Worm (Caenorhabditis elegans): ENCODE measurements around the gene F52G2.3.
"Not testable (repeated sequence)": the region's sequence is repeated elsewhere in the genome, so short reads cannot be mapped to it uniquely, and the experiment has no call there.

F52G2.3 gene

ce11 chrIV:13548188-13548587 is at the start of gene F52G2.3:
Gene F52G2.3 (minus strand): TSS chrIV:13548230.
- peak; percentile 62 for TF ChIP-seq elt-2 (tag; optimal IDR thresholded peaks at IDR 0.05)
- TF ChIP-seq egl-27 (tag; optimal IDR thresholded peaks at IDR 0.05) = no peak
- TF ChIP-seq pqm-1 (tag; optimal IDR thresholded peaks at IDR 0.05) = peak; percentile 20

ce11 chrIV:13597813-13598212 is 49.8 kb upstream of the F52G2.3 start, which contains the start of gene Y45F10B.9:
Gene Y45F10B.9 (minus strand): TSS chrIV:13597913.
- TF ChIP-seq ceh-82 (tag; optimal IDR thresholded peaks at IDR 0.05); nhr-43 (tag; optimal IDR thresholded peaks at IDR 0.05; ENCODE audit: poor library complexity, severe bottlenecking); nhr-12 (tag; optimal IDR thresholded peaks at IDR 0.05): not testable (repeated sequence)

DNA sequence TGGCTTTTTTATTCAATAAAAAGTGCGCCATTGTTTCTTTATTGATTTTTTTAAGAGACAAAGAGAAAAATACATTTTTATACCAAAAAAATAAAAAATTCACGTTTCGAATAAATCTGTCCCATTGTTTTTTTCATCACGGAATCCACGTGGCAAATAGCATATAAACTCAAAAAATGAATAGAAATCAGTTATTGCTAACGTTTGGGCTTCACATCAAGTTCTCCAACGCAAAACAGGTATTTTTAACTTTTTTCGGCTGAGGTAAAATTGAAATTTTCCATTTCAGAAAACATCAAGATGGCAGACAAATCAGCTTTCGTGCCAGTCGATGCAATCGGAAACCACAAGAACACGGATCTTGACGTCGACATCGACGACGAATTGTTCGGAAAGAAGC is 45.3 kb upstream of the F52G2.3 start, which contains the start of gene Y45F10B.3:
TSS of gene Y45F10B.3 (plus strand) at position 301 of the 400 bp plus-strand sequence.
- TF ChIP-seq nhr-237 (tag; optimal IDR thresholded peaks at IDR 0.05) (no peak), elt-1 (tag; optimal IDR thresholded peaks at IDR 0.05) (no peak), nhr-12 (tag; optimal IDR thresholded peaks at IDR 0.05) (no peak), nhr-76 (tag; optimal IDR thresholded peaks at IDR 0.05) (no peak), sea-2 (GFP tag; optimal IDR thresholded peaks at IDR 0.05) (no peak), R02D3.7 (tag; optimal IDR thresholded peaks at IDR 0.05) (no peak), nhr-25 (tag; optimal IDR thresholded peaks at IDR 0.05) (no peak), nhr-43 (tag; optimal IDR thresholded peaks at IDR 0.05; ENCODE audit: poor library complexity, severe bottlenecking) (no peak), ceh-9 (tag; optimal IDR thresholded peaks at IDR 0.05) (no peak), elt-3 (tag; optimal IDR thresholded peaks at IDR 0.05) (no peak), fkh-10 (GFP tag; optimal IDR thresholded peaks at IDR 0.05) (no peak)

DNA sequence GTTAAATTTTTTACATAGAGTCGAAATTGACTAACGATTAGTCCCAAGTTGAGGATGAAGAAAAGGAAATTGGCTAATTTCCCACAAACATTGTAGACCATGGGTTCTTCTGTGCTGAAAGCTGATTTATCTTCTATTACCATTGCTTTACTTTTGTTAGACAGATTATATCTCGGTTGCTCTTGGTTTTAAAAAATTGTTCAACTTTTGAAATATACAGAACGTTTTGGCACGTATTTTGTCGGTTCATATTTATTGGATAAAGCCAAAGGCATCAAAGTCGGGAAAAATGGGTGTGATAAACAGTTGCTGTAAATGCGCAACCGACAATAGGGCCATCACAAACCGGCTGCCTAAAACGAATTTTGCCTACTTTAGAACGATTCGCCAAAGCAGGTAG is 43.6 kb upstream of the F52G2.3 start, which contains the start of gene tsp-5:
TSS of gene tsp-5 (minus strand) at position 101 of the 400 bp plus-strand sequence.
- no peak for TF ChIP-seq ama-1 (optimal IDR thresholded peaks at IDR 0.05)
- TF ChIP-seq snpc-4 (tag; optimal IDR thresholded peaks at IDR 0.05) = no peak
- no peak for TF ChIP-seq ceh-16 (tag; optimal IDR thresholded peaks at IDR 0.05)
- no peak for TF ChIP-seq ceh-28 (tag; optimal IDR thresholded peaks at IDR 0.05)
- no peak for TF ChIP-seq lin-39 (tag; optimal IDR thresholded peaks at IDR 0.05)
- TF ChIP-seq jun-1 (tag; optimal IDR thresholded peaks at IDR 0.05) = no peak
- TF ChIP-seq nhr-237 (tag; optimal IDR thresholded peaks at IDR 0.05) = no peak
- no peak for TF ChIP-seq nhr-28 (tag; optimal IDR thresholded peaks at IDR 0.05)
- no peak for TF ChIP-seq nhr-25 (tag; optimal IDR thresholded peaks at IDR 0.05)
- TF ChIP-seq nfya-1 (tag; optimal IDR thresholded peaks at IDR 0.05; ENCODE audit: insufficient read depth) = no peak
- no peak for TF ChIP-seq eor-1 (tag; optimal IDR thresholded peaks at IDR 0.05)
- TF ChIP-seq R02D3.7 (tag; optimal IDR thresholded peaks at IDR 0.05) = no peak
- TF ChIP-seq nhr-23 (tag; optimal IDR thresholded peaks at IDR 0.05) = no peak
- no peak for TF ChIP-seq skn-1 (tag; optimal IDR thresholded peaks at IDR 0.05)
- no peak for TF ChIP-seq ztf-4 (tag; optimal IDR thresholded peaks at IDR 0.05)

DNA sequence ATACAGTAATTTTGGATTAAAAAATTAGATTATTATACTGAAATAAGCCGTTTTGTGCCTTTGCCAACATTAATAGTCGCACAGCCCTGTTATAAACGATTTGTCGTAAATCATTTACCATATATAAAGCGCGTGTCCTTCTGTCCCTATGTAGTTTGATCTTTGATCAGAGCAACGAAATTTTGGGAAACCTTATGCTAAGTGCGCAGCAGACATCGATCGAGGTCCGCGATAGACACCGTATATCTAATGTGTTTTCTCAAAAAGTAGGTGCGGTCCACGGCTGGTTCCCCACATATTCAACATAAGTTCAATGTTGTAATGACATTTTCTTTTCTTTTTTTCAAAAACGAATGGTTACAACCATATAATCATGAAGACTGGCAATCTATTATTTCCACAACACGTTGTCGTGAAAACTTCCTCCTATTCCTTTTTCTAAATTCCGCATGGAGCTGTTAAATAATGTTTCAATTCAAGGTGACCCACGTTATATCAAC is 40.6 kb upstream of the F52G2.3 start, which contains the start of gene sru-9:
TSS of gene sru-9 (plus strand) at position 450 of the 500 bp plus-strand sequence.
- not testable (repeated sequence) for TF ChIP-seq elt-3, nhr-11, mdl-1 (tag; optimal IDR thresholded peaks at IDR 0.05)

DNA sequence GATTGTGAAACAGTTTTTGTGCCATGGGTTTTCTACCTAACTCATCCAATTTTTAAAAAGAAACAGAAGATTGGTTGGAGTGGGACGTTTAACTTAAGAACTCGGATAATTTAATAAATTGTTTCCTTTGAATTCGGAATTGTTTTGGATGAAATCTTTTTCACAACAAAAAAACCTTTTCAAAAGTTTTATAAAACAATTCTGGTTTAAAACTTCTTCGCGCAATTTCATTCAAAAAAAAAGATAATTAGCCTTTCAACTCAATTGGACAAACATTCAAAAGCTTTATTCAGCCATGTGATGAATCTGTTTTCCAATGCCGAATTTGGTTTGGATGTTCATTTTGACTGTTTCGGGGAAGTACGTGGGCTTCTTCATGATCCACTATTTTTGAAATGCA is 39.1 kb upstream of the F52G2.3 start, which contains the start of gene Y45F10B.12:
TSS of gene Y45F10B.12 (plus strand) at position 301 of the 400 bp plus-strand sequence.
- TF ChIP-seq daf-12 (tag; optimal IDR thresholded peaks at IDR 0.05) (no peak), mml-1 (tag; optimal IDR thresholded peaks at IDR 0.05) (no peak), nhr-67 (tag; optimal IDR thresholded peaks at IDR 0.05) (no peak)
